Worm (Caenorhabditis elegans): ENCODE results near the gene C08B6.18.

- TF ChIP-seq pha-4 (tag; optimal IDR thresholded peaks at IDR 0.05), result no peak
- TF ChIP-seq ceh-43 (GFP tag; optimal IDR thresholded peaks at IDR 0.05), result no peak
- no peak for TF ChIP-seq elt-3 (tag; optimal IDR thresholded peaks at IDR 0.05)
- no peak for TF ChIP-seq nhr-12 (tag; optimal IDR thresholded peaks at IDR 0.05)
- no peak for TF ChIP-seq ces-1 (GFP tag; optimal IDR thresholded peaks at IDR 0.05)
- TF ChIP-seq unc-62 (GFP tag; optimal IDR thresholded peaks at IDR 0.05), result no peak
- no peak for TF ChIP-seq mep-1 (tag; optimal IDR thresholded peaks at IDR 0.05)
- TF ChIP-seq mab-5 (tag; optimal IDR thresholded peaks at IDR 0.05), result no peak
- no peak for TF ChIP-seq sptf-1 (tag; optimal IDR thresholded peaks at IDR 0.05)
- TF ChIP-seq ztf-11 (tag; optimal IDR thresholded peaks at IDR 0.05), result no peak
- TF ChIP-seq nhr-76 (tag; optimal IDR thresholded peaks at IDR 0.05), result no peak
These were observed 28.5 kb downstream of the C08B6.18 start, which contains the start of gene C08B6.2 for ce11 chrV:10105412-10105811.
